Fruit fly (Drosophila melanogaster) Kc167 (cell line): ENCODE results near the gene IntS11.

Experiments
- Myc ChIP-seq: fragments of >200 bp; optimal IDR thresholded peaks from 2 replicates; lab custom pipeline; 2017; ENCODE audit warnings: missing external identifiers
- Sin3A ChIP-seq: fragments of >200 bp; optimal IDR thresholded peaks from 2 replicates; lab custom pipeline; 2018; ENCODE audit warnings: missing external identifiers
- h ChIP-seq: fragments of >200 bp; optimal IDR thresholded peaks from 3 replicates; lab custom pipeline; 2018; ENCODE audit warnings: missing external identifiers
- insv ChIP-seq: fragments of >200 bp; optimal IDR thresholded peaks from 3 replicates; lab custom pipeline; 2018; ENCODE audit warnings: missing external identifiers
- psq ChIP-seq: fragments of >200 bp; optimal IDR thresholded peaks from 2 replicates; lab custom pipeline; 2017; ENCODE audit warnings: missing external identifiers
- ttk ChIP-seq: sonication (Bioruptor generic); optimal IDR thresholded peaks from 2 replicates; lab custom pipeline; 2017; ENCODE audit warnings: missing external identifiers

Gene IntS11

DNA sequence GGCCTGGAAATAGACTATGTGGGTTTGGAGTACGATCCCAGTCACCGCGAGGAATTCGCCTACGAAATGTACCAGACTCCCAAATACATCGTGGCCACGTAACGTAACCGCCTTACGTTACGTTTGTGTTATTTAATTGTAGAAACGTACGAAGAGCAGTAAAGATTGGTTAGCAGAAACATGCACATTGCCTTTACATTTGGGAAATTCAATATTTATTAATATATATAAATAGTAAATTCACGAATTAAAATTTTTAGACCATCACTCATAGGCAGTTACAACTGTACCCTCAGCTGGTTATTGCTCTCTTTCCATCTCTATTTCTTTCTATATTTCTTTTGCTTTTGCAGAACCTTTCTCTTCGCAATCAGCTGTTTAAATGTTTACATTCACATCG lies 7.2 kb upstream of the IntS11 start, which contains the start of gene Gnpnat:
Gene Gnpnat (plus strand): TSS at position 385 of the 400 bp plus-strand sequence.
- TF ChIP-seq Sin3A (lab: Kevin White, UChicago) (no peak), psq (lab: Kevin White, UChicago) (peak; percentile 14)

DNA sequence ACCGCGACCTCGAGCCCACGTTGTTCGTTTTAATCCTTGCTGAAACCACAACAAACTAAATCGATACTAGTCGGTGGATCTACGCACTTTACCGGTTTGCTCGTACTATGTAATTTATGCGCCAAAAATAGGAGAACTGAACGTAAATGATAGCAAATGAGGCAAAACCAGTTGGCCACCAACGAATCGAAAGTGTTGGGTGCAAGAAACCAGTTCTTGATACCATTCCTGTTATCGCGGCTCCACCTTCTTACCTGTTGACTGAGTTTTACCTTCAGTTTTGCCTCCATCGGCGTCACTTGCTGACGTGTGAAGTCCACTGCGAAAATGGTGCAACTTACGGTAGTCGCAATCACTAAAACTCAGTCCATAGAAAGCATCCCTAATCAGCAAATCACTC lies 5.1 kb upstream of the IntS11 start:
- TF ChIP-seq Myc (lab: Kevin White, UChicago) (no peak), ttk (no peak)

DNA sequence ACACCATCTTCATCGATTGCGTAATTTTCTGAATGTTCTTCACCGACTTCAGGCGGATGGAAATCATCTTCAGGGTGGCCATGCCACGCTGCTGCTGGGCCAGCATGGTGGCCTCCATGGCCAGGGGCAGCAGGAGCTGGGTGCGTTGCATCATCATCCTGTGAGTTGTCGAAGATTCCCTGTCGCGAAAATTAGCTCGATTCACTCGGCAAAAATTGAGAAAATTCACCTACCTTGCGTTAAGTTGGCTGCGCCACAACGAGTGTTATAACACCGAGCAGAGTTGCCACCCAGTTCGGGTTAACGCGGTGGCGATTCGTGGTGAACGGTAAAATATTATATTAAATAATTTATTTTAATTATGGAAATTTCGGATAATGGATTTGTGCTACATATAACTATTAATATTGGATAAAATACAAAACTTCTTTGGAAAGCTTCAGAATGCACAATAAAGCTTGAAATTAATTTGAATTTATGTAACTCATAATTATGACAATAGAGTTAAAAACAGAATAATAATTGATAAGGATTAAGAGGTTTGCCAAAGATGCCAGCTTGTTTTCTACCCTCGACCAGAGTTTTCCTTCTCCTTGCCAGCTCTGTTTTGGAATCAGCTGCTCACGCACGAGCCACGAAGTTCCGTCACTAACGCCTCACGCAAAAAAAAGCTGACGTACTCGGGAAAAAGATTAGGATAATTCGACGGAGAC lies 3.6 kb downstream of the IntS11 start, which contains the start of the genes ATPsyngamma and yata:
Gene ATPsyngamma (minus strand): TSS at position 573 of the 713 bp plus-strand sequence.
Gene yata (plus strand): TSS at position 629 of the 713 bp plus-strand sequence.
- no peak for TF ChIP-seq ttk

DNA sequence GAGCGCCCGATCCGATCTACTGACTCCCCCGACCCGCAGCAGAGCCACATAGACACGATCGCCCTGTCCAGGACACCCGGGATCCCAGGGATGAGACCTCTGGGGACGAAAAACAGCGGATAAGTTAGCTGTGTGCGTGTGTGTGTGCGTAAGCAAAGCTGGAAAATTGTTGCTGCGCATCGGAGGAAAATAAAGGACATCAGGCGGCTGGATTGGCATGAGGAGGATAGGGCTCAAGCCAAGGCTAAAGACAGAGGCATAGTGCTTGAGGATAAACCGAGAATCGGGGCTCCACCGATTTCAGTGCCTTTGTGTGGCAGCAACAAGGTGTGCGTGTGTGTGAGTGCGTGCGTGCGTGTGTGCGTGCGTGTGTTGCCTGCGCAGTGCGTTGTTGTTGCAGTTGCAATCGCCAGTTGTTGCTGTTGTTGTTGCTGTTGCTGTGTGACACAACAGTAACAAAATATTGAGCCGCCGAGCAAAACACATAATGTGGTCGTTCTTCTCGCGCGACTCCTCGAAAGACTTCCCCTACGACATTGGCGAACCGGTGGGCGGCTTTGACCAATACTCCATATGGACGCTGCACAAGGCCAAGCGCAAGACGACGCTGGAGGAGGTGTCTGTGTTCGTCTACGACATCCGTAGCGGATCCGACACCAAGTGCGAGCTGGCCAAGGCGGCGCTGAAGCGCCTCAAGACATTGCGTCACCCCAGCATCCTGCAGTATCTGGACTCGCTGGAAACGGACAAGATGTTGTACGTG lies 4.3 kb downstream of the IntS11 start:
- TF ChIP-seq ttk, result no peak
- no peak for TF ChIP-seq psq (lab: Kevin White, UChicago)
- TF ChIP-seq Myc (lab: Kevin White, UChicago), result no peak
- no peak for TF ChIP-seq Sin3A (lab: Kevin White, UChicago)
- no peak for TF ChIP-seq insv (lab: Kevin White, UChicago)
- TF ChIP-seq h (lab: Kevin White, UChicago), result no peak

DNA sequence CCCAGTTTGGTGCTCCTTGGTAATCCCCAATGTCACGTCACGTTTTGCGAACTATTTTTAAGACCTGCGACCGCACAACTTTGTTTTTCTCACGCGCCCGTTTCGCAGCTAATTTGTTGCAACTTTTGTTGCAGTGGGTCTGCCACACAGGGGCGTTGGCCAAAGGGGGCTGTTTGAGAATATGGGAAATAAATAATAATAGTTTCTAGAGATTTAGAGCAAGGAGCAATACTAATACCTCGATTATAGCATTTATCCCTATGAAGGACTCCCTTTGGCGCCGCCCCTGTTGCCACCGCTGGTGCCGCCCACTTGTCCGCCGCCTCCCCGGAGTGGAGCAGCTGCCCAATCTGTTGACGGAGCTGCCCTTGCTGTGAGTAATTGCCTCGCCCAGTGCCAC lies 10.1 kb downstream of the IntS11 start:
- TF ChIP-seq psq (lab: Kevin White, UChicago) (no peak), h (lab: Kevin White, UChicago) (no peak), ttk (no peak), insv (lab: Kevin White, UChicago) (no peak), Sin3A (lab: Kevin White, UChicago) (no peak), Myc (lab: Kevin White, UChicago) (no peak)

DNA sequence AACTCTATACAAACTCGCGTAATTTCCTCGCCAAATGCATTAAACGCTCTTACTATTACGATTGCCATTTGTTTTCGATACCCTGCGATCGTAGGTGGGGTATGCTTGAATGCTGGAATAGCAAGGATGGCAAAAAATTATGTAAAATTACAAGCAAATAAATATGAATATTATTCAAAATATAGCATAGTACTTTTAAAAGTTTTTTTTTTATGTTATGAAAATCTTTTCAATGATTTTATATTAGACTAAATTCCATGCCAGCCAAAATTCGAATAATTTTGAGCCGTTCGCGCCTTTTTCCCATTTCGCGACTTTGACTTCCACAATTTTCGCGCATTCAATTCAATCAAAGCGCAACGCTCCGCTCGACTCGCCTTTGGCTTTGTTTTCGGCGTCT lies 11.0 kb downstream of the IntS11 start:
- no peak for TF ChIP-seq ttk

DNA sequence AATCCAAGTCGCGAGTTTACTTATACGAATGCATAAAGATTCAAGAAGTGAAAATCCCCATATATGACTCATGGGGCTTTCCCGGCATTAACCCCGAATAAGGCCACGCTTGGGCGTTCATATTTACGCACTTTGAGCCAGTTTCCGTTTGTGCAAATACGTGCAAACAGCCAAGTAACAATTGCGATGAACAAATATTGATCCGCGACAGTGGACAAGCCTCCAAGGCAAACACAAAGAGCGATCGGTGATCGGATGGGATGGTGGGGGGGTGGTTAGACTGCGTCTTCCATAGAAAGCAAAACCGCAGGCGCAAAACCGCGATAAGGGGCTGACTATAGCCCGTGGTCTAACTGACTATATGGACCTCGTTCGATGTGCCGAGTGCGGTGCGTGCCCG lies 12.1 kb downstream of the IntS11 start:
- TF ChIP-seq ttk, result no peak
- TF ChIP-seq h (lab: Kevin White, UChicago), result no peak
- TF ChIP-seq Myc (lab: Kevin White, UChicago), result no peak
- no peak for TF ChIP-seq insv (lab: Kevin White, UChicago)
- no peak for TF ChIP-seq Sin3A (lab: Kevin White, UChicago)
- TF ChIP-seq psq (lab: Kevin White, UChicago), result no peak

DNA sequence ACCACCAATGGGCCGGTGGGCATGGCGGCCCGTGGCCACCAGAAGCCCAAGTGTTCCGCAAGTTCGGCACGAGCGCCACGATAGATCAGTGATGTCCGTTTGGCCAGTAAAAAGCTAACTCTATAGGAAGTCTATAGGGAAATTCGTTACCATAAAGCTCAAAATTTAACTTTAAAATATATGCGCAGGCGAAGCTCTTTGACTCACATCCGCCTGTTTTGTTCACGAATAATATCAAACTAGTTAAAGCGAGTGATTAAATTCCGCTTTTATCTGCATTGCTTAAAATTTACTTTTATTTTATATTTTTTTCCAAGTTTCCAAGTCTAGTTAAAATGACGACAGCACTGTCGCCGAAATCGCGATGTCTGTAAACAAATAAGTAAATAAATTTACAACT lies 12.5 kb downstream of the IntS11 start:
- TF ChIP-seq psq (lab: Kevin White, UChicago) (no peak), ttk (no peak), h (lab: Kevin White, UChicago) (no peak), Myc (lab: Kevin White, UChicago) (no peak), insv (lab: Kevin White, UChicago) (no peak), Sin3A (lab: Kevin White, UChicago) (no peak)

DNA sequence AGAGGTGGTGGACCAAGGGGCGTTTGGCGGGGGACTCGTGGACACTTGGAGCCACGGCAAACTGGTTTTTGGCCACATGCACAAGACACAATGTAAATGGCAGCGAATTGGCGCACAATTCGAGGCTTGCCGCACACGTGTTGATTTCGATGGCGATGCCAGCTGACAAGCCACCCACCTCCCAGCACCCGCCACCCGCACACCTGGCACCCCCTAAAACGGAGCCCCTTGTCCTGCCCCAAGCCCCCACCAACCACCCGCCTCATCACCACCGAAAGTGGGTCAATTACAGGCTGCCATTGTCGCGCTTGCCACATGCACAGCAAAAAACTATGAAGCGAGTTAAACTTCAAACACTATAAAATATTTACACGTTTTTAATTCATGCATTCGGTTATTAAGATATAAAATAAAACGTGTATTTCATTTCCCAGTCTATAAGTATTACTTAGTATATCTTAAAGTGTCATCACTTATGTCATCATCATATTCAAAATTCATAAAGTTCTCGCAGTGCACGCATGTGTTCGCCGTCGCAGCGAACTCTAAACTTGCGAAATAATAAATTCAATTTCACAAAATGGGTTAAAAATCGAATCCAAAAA lies 13.1 kb downstream of the IntS11 start:
- TF ChIP-seq Sin3A (lab: Kevin White, UChicago), result no peak
- TF ChIP-seq ttk, result no peak
- no peak for TF ChIP-seq psq (lab: Kevin White, UChicago)
- no peak for TF ChIP-seq Myc (lab: Kevin White, UChicago)
- no peak for TF ChIP-seq h (lab: Kevin White, UChicago)
- no peak for TF ChIP-seq insv (lab: Kevin White, UChicago)

DNA sequence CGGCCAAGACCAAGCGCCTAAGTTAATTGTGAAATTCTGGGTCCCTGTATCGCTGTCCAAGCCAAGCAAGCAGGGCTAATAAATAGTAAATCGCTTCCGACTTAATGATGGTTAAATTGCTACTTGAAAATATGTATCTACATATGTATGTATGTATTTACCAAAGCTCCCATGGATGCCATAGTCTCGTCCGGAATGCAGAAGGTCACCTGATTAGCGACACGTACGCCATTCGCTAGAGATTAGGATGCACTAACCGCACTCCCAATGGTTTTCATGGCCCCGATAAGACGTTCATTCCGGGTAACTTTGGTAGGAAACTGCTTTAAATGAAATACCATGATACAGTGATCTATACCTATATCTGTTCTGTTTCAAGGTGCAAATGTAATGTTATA lies 13.6 kb downstream of the IntS11 start:
- TF ChIP-seq Myc (lab: Kevin White, UChicago) (no peak), ttk (no peak), insv (lab: Kevin White, UChicago) (no peak), psq (lab: Kevin White, UChicago) (no peak), Sin3A (lab: Kevin White, UChicago) (no peak), h (lab: Kevin White, UChicago) (no peak)

DNA sequence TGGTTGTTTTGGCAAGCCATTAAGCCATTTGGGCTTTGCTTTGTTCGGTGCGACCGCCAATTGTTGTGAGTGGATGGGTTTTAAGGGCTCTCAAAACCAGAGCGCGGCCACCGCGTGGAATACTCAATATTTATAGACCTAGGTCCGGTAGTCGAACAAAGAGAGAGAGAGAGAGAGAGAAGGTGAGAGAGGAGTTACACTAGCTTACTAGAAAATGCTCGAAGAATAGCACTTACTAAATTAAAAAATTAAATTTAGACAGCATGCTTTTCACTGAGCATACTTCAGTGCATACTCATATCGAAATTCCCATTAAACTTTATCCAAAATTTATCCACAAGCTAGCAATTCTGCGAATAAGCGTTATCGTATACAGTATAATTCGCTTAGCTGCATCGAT lies 14.9 kb downstream of the IntS11 start:
- TF ChIP-seq h (lab: Kevin White, UChicago) (no peak), Myc (lab: Kevin White, UChicago) (no peak), insv (lab: Kevin White, UChicago) (no peak), ttk (no peak), Sin3A (lab: Kevin White, UChicago) (no peak)

DNA sequence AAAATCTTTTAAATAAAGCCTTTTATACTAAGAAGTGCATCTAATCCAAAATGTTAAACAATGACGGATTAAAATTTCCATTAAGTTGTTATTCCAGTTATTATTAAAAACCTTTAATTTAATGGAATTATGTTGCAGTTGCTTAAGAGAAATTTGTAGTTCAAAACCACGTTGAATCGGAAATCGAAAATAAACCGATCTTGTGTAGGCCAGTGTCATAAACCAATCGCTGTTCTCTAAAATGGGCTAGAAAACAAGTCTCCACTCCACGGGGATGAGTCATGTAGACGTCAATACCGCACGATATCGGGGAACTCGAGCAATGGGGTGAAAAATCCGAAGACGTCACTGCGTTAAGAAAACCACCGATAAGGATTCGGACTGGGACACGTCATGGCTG lies 16.4 kb downstream of the IntS11 start:
- TF ChIP-seq Myc (lab: Kevin White, UChicago) (no peak), insv (lab: Kevin White, UChicago) (no peak), Sin3A (lab: Kevin White, UChicago) (no peak), psq (lab: Kevin White, UChicago) (no peak), ttk (no peak), h (lab: Kevin White, UChicago) (no peak)
